Fruit fly (Drosophila melanogaster): ENCODE results near the gene kairos.

The kairos gene

dm6 chrX:18297905-18298630 is 57.9 kb downstream of the kairos start:
- TF ChIP-seq Sin3A (optimal IDR thresholded peaks at IDR 0.05), result no peak

dm6 chrX:18294031-18294430 is 62.0 kb downstream of the kairos start:
- TF ChIP-seq ttk (optimal IDR thresholded peaks at IDR 0.05), result no peak
- no peak for TF ChIP-seq psq (optimal IDR thresholded peaks at IDR 0.05)
- no peak for TF ChIP-seq Sin3A (optimal IDR thresholded peaks at IDR 0.05)
- no peak for TF ChIP-seq Myc (optimal IDR thresholded peaks at IDR 0.05)
- TF ChIP-seq insv (optimal IDR thresholded peaks at IDR 0.05), result no peak
- no peak for TF ChIP-seq h (optimal IDR thresholded peaks at IDR 0.05)

DNA sequence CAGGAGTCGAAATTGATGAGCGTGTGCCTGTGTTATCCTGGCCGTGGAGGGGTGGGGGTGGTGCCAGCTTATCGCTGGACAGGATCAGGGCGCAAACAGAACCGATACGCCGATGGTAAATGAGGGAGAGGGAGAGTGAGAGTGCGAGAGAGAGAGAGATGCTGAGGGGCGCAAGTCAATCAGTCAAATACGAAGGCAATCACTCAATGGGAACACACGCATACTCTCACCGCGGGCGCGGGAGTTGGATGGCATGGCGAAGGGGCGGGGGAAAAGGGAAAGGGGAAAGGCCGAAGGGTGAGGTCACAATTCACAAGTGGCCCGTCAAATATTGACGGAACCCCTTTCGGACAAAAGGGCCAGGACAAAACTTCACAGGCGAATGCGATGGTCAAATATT is 67.3 kb downstream of the kairos start:
- no peak for TF ChIP-seq ttk (optimal IDR thresholded peaks at IDR 0.05)
- no peak for TF ChIP-seq insv (optimal IDR thresholded peaks at IDR 0.05)
- no peak for TF ChIP-seq Myc (optimal IDR thresholded peaks at IDR 0.05)
- TF ChIP-seq h (optimal IDR thresholded peaks at IDR 0.05), result no peak
- TF ChIP-seq Sin3A (optimal IDR thresholded peaks at IDR 0.05), result no peak
- TF ChIP-seq psq (optimal IDR thresholded peaks at IDR 0.05), result no peak

- no peak for TF ChIP-seq Myc (optimal IDR thresholded peaks at IDR 0.05)
- no peak for TF ChIP-seq insv (optimal IDR thresholded peaks at IDR 0.05)
- no peak for TF ChIP-seq h (optimal IDR thresholded peaks at IDR 0.05)
- TF ChIP-seq Sin3A (optimal IDR thresholded peaks at IDR 0.05), result no peak
- no peak for TF ChIP-seq psq (optimal IDR thresholded peaks at IDR 0.05)
- no peak for TF ChIP-seq ttk (optimal IDR thresholded peaks at IDR 0.05)
Measured at dm6 chrX:18287587-18287986, 68.4 kb downstream of the kairos start.

dm6 chrX:18285215-18285614 is 70.8 kb downstream of the kairos start:
- no peak for TF ChIP-seq psq (optimal IDR thresholded peaks at IDR 0.05)
- TF ChIP-seq Myc (optimal IDR thresholded peaks at IDR 0.05), result no peak
- no peak for TF ChIP-seq ttk (optimal IDR thresholded peaks at IDR 0.05)
- no peak for TF ChIP-seq insv (optimal IDR thresholded peaks at IDR 0.05)
- TF ChIP-seq Sin3A (optimal IDR thresholded peaks at IDR 0.05), result no peak
- TF ChIP-seq h (optimal IDR thresholded peaks at IDR 0.05), result no peak

DNA sequence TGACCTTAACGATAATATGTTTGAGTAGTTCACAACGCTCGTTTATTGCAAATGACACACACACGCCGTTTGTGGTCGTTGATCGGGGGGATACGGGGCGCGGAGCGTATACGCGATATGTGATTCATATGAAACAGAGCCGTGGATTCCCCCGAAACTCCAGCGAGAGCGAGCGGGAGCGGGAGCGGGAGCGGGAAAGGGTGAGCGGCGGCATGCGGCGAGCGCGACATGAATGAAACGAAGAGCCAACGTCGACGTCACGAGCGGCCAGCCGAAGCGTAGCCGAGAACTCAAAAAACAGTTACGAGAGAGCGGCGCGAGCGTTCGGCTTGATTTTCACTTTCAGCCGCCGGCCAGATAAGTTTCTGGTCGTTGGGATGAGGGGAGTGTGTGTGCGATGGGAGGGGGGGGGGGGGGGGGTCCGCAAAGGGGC is 73.6 kb downstream of the kairos start:
- no peak for TF ChIP-seq Myc (optimal IDR thresholded peaks at IDR 0.05)
- TF ChIP-seq Sin3A (optimal IDR thresholded peaks at IDR 0.05), result no peak
- TF ChIP-seq h (optimal IDR thresholded peaks at IDR 0.05), result no peak
- TF ChIP-seq insv (optimal IDR thresholded peaks at IDR 0.05), result no peak
- TF ChIP-seq psq (optimal IDR thresholded peaks at IDR 0.05), result no peak
- TF ChIP-seq ttk (optimal IDR thresholded peaks at IDR 0.05), result no peak

- TF ChIP-seq Sin3A (optimal IDR thresholded peaks at IDR 0.05) (no peak), Myc (optimal IDR thresholded peaks at IDR 0.05) (no peak), h (optimal IDR thresholded peaks at IDR 0.05) (no peak), insv (optimal IDR thresholded peaks at IDR 0.05) (no peak), ttk (optimal IDR thresholded peaks at IDR 0.05) (no peak), psq (optimal IDR thresholded peaks at IDR 0.05) (no peak)
Measured at dm6 chrX:18278706-18279105, 77.3 kb downstream of the kairos start.

DNA sequence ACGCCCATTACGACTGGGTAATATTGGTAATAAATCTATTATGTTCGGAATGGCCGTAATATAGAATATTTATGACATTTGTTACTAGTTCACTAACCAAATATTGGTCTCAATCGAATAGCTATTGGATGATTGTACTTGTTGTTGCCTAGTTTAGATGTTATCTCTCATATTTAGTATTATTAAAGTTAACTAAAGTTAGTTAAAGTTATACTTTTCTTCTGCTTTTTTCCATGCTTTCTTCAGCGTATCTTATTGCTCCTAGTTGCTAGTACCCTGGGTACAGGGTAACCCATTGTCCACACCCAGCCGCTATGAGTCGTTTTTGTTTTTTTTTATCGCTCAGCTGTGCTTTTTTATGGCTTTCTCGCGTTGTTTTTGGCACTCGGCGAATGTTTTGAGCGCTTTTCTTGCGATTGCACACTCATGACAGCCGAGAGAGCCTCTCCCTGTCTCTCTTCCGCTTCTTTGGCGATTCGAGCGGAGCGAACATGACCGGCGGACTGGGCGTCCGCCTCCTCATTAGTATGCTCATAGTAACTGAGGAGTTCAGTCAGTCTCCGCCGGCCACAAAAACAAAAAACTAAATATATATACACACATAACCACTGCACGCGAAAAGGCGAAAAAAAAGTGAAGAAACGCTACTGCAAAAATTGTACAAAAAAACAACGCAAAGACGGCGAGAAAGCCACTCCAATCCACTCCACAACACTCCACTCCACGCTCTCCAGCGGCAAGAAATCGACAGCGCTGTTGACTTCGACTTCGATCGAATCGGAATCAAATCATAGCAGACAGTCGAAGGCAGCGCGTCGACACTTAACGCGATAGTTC is 79.3 kb downstream of the kairos start, which contains the start of gene upd3:
TSS of gene upd3 (plus strand) at position 749 of the 837 bp plus-strand sequence.
- no peak for TF ChIP-seq ttk (optimal IDR thresholded peaks at IDR 0.05)
- no peak for TF ChIP-seq h (optimal IDR thresholded peaks at IDR 0.05)
- TF ChIP-seq Myc (optimal IDR thresholded peaks at IDR 0.05), result no peak
- no peak for TF ChIP-seq insv (optimal IDR thresholded peaks at IDR 0.05)
- TF ChIP-seq Sin3A (optimal IDR thresholded peaks at IDR 0.05), result no peak
- no peak for TF ChIP-seq psq (optimal IDR thresholded peaks at IDR 0.05)

DNA sequence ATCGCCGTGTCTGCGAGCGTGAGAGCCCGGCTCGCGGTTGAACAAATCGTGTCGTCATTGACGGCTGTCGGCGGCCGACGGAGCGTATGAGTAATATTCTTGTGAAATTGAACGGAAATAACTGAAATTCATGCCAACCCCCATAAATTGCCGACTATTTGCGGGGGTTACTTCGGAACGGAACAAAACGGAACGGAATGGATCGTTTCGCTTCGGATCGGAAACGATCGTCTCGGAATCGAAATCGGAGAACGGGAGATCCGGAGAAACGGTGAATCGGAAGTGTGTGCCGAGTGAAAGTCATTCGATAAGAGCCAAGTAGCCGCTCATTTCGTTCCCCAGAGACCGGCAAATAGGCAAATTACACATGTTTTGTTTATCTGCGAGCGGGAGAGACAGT is 80.1 kb downstream of the kairos start:
- TF ChIP-seq Sin3A (optimal IDR thresholded peaks at IDR 0.05), result no peak
- no peak for TF ChIP-seq Myc (optimal IDR thresholded peaks at IDR 0.05)
- TF ChIP-seq insv (optimal IDR thresholded peaks at IDR 0.05), result no peak
- no peak for TF ChIP-seq ttk (optimal IDR thresholded peaks at IDR 0.05)
- no peak for TF ChIP-seq h (optimal IDR thresholded peaks at IDR 0.05)
- no peak for TF ChIP-seq psq (optimal IDR thresholded peaks at IDR 0.05)

DNA sequence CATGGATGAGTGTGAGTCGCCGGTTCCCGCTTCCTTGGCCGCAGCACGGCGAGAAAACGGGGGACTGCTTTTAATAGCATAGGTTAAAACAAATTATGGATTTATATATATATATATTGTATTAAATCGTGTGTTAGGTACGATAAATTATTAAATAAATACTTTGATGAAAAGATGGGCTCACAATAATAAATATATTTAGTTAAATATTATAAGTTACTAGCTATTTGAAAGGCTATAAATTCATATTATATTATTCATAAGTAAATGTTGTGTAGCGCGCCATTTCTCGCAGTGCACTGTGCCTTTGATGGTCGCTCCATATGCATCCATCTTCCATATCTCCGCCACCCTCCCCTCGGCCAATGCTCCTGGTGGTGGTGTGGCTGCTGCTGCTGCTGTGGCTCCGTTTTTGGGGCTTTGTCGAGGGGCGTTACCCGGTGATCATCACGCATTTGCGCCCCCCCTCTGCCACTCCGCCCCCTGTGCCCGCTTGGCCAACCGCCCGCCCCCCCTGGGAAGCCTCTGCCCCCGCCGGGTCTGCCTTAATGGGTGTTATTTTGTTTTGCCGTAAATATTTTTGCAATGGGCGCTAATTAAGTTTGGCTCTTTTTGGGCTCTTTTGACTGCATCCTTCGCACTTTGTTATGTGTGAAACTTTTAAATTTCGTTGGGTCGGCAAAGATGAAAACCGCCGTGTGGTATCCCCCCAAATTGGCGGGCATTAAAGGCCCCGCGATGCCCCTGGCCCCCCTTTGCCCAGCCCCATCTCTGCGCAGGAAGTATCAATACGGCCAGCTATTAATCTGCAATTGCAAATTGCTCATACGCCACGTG is 82.6 kb downstream of the kairos start:
- TF ChIP-seq psq (optimal IDR thresholded peaks at IDR 0.05) (no peak), Sin3A (optimal IDR thresholded peaks at IDR 0.05) (no peak), Myc (optimal IDR thresholded peaks at IDR 0.05) (no peak), insv (optimal IDR thresholded peaks at IDR 0.05) (no peak), h (optimal IDR thresholded peaks at IDR 0.05) (no peak)
